Fruit fly (Drosophila melanogaster): ENCODE measurements around the gene ppk19.

The ppk19 gene

dm6 chr3R:29716782-29717317 is 44.6 kb downstream of the ppk19 start, which contains the start of gene Obp99b (continued):
- TF ChIP-seq acj6 (GFP tag; optimal IDR thresholded peaks at IDR 0.05) (peak; percentile 78), fd85E (GFP tag; optimal IDR thresholded peaks at IDR 0.05) (no peak), CG16779 (tag; optimal IDR thresholded peaks at IDR 0.05) (peak; percentile 46), CG4318 (GFP tag; optimal IDR thresholded peaks at IDR 0.05) (peak; percentile 5), vri (GFP tag; optimal IDR thresholded peaks at IDR 0.05) (peak; percentile 53), Lpt (GFP tag; optimal IDR thresholded peaks at IDR 0.05) (peak; percentile 41), CG10669 (GFP tag; optimal IDR thresholded peaks at IDR 0.05) (peak; percentile 68), CG15336 (GFP tag; IDR thresholded peaks at IDR 0.05) (peak; percentile 50), CG31627 (GFP tag; optimal IDR thresholded peaks at IDR 0.05) (peak; percentile 58), CG3032 (tag; optimal IDR thresholded peaks at IDR 0.05) (peak; percentile 55), CG6276 (GFP tag; optimal IDR thresholded peaks at IDR 0.05) (peak; percentile 48), CG7368 (GFP tag; optimal IDR thresholded peaks at IDR 0.05) (peak; percentile 78), salr (GFP tag; optimal IDR thresholded peaks at IDR 0.05) (peak in 1 of 2 experiments; percentile 74), CG11294 (GFP tag; IDR thresholded peaks at IDR 0.05) (peak; percentile 48; the same call in 1 of the 2 replicates), lz (GFP tag; optimal IDR thresholded peaks at IDR 0.05) (peak; percentile 63), CG8119 (GFP tag; IDR thresholded peaks at IDR 0.05) (peak; percentile 29; the same call in 1 of the 3 replicates), eg (GFP tag; IDR thresholded peaks at IDR 0.05) (peak; percentile 76)

dm6 chr3R:29717519-29717918 is 45.3 kb downstream of the ppk19 start:
- TF ChIP-seq spab (GFP tag; optimal IDR thresholded peaks at IDR 0.05): no peak
- TF ChIP-seq OdsH (GFP tag; optimal IDR thresholded peaks at IDR 0.05): peak; percentile 24
- TF ChIP-seq Hr4 (GFP tag; optimal IDR thresholded peaks at IDR 0.05): peak; percentile 72
- no peak for TF ChIP-seq ss (GFP tag; optimal IDR thresholded peaks at IDR 0.05)
- TF ChIP-seq CG11294 (GFP tag; IDR thresholded peaks at IDR 0.05): peak; percentile 33; the same call in 1 of the 2 replicates
- TF ChIP-seq CG16779 (tag; optimal IDR thresholded peaks at IDR 0.05): no peak
- TF ChIP-seq CG6163 (GFP tag; IDR thresholded peaks at IDR 0.05): peak; percentile 45; the same call in 2 of the 3 replicates
- TF ChIP-seq salr (GFP tag; optimal IDR thresholded peaks at IDR 0.05): no peak
- no peak for TF ChIP-seq Ets21C (GFP tag; optimal IDR thresholded peaks at IDR 0.05)
- no peak for TF ChIP-seq CG11902 (GFP tag; optimal IDR thresholded peaks at IDR 0.05)
- TF ChIP-seq CG15336 (GFP tag; IDR thresholded peaks at IDR 0.05): peak; percentile 63
- TF ChIP-seq Eip78C (GFP tag): peak; percentile 5
- peak; percentile 4 for TF ChIP-seq Hr39 (GFP tag; optimal IDR thresholded peaks at IDR 0.05)
- TF ChIP-seq CG3032 (tag; optimal IDR thresholded peaks at IDR 0.05): peak; percentile 4
- TF ChIP-seq CG6792 (GFP tag; optimal IDR thresholded peaks at IDR 0.05): no peak
- no peak for TF ChIP-seq acj6 (GFP tag; optimal IDR thresholded peaks at IDR 0.05)
- TF ChIP-seq CG7368 (GFP tag; optimal IDR thresholded peaks at IDR 0.05): no peak
- no peak for TF ChIP-seq Ets96B (tag; optimal IDR thresholded peaks at IDR 0.05)
- no peak for TF ChIP-seq CG6854 (GFP tag; optimal IDR thresholded peaks at IDR 0.05)
- TF ChIP-seq fkh (GFP tag; optimal IDR thresholded peaks at IDR 0.05): peak; percentile 22
- TF ChIP-seq CG8319 (GFP tag; optimal IDR thresholded peaks at IDR 0.05): no peak
- TF ChIP-seq lz (GFP tag; optimal IDR thresholded peaks at IDR 0.05): no peak
- TF ChIP-seq Blimp-1 (GFP tag; optimal IDR thresholded peaks at IDR 0.05): no peak
- TF ChIP-seq CG34406 (GFP tag; optimal IDR thresholded peaks at IDR 0.05): no peak
- no peak for TF ChIP-seq Smox (GFP tag; optimal IDR thresholded peaks at IDR 0.05)
- no peak for TF ChIP-seq svp (GFP tag)
- TF ChIP-seq Eip93F (GFP tag; optimal IDR thresholded peaks at IDR 0.05): no peak
- TF ChIP-seq Sox14 (GFP tag; optimal IDR thresholded peaks at IDR 0.05): no peak
- no peak for TF ChIP-seq Eip75B (GFP tag; optimal IDR thresholded peaks at IDR 0.05)
- TF ChIP-seq topi (GFP tag; optimal IDR thresholded peaks at IDR 0.05): peak; percentile 6
- TF ChIP-seq Gug (GFP tag; IDR thresholded peaks at IDR 0.05): peak; percentile 47
- no peak for TF ChIP-seq CG6808 (GFP tag; optimal IDR thresholded peaks at IDR 0.05)
- TF ChIP-seq CG32006 (GFP tag; optimal IDR thresholded peaks at IDR 0.05): peak; percentile 47
- no peak for TF ChIP-seq pdm3 (GFP tag; optimal IDR thresholded peaks at IDR 0.05)
- peak; percentile 6 for TF ChIP-seq CG3919 (GFP tag; optimal IDR thresholded peaks at IDR 0.05)
- TF ChIP-seq eg (GFP tag; IDR thresholded peaks at IDR 0.05): peak; percentile 76
- peak; percentile 17 for TF ChIP-seq CG6276 (GFP tag; optimal IDR thresholded peaks at IDR 0.05)
- peak; percentile 27 for TF ChIP-seq dac (GFP tag; optimal IDR thresholded peaks at IDR 0.05)
- peak; percentile 57; the same call in 2 of the 3 replicates for TF ChIP-seq CG8119 (GFP tag; IDR thresholded peaks at IDR 0.05)
- peak; percentile 24 for TF ChIP-seq Lpt (GFP tag; optimal IDR thresholded peaks at IDR 0.05)
- peak; percentile 55 for TF ChIP-seq CG4318 (GFP tag; optimal IDR thresholded peaks at IDR 0.05)
- TF ChIP-seq vri (GFP tag; optimal IDR thresholded peaks at IDR 0.05): no peak
- TF ChIP-seq achi (GFP tag; optimal IDR thresholded peaks at IDR 0.05): peak; percentile 15
- no peak for TF ChIP-seq cyc (GFP tag; optimal IDR thresholded peaks at IDR 0.05)
- TF ChIP-seq Hr38 (GFP tag; optimal IDR thresholded peaks at IDR 0.05): no peak
